Worm (Caenorhabditis elegans): ENCODE data around the gene nipi-3.

nipi-3 gene

DNA sequence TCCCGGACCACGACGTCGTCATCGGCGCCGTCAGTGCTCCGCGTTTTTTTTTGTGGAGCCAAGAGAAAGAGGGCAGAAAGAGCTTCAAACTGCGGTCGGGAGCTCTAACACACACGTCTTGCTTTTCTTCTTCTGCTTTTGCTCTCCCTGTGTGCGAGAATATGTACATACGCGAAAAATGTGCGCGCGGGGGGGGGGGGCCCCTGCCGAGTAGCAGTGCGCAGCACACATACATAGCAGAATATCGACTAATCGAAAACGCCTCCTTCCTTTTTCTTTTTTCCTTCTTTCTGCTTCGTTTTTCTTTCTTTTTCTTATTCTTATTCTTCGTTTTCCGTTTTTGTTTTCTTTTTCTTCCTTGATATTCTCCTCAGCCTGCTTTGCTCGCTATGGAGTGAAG, 41.1 kb upstream of the nipi-3 start (continued):
- peak; percentile 70 for TF ChIP-seq set-16 (GFP tag; IDR thresholded peaks at IDR 0.05)
- TF ChIP-seq php-3 (GFP tag; IDR thresholded peaks at IDR 0.05): no peak
- peak; percentile 63 for TF ChIP-seq rbr-2 (tag; optimal IDR thresholded peaks at IDR 0.05)
- TF ChIP-seq Y5F2A.4 (GFP tag; optimal IDR thresholded peaks at IDR 0.05): no peak

DNA sequence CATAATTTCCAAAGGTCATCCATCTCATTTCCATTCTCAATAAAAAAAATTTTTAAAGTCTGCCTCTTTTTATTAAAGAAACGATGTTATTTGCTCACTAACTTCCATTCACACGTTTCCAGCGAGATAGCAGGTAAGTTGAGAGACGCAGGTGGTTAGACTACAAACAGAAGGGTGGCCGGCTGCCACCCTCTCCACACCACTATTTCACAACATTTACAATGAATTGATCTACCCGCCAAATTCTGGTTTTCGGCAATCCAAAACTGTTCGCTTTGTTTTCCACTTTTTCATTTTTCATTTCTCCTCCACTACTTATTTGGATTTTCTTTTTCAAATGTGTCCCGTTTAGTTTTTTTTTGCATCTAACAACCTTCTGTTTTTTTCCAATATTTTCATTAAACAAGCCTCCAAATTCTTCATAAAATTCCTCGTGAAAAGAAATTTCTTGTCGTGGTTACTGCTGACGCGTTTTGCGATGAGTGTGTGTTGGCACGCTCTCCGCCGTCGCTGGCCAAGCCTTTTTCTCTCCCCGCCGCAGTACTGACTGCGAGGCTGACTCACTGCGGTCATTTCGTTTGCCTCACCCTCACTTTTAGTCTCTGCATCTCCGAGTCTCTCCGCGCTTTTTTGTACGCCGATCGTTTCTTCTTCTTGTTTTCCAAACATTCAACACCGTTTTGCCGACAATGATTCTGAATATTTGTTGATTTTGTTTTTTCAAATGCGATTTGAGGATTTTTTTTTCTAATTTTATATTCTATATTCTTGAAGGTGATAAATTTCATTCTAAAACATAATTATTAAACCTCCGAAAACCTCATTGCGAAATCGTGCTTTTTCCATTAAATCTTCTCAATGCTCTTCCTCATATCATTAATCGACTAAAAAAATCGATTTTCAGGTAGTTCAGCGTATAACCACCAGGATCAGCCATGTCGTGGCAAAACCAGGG, 39.5 kb upstream of the nipi-3 start, which contains the start of gene dyn-1:
Gene dyn-1, plus strand, starts transcription at position 905 of the 955 bp plus-strand sequence.
- TF ChIP-seq lin-13 (GFP tag; optimal IDR thresholded peaks at IDR 0.05) (no peak), set-16 (GFP tag; IDR thresholded peaks at IDR 0.05) (peak; percentile 64), Y5F2A.4 (GFP tag; optimal IDR thresholded peaks at IDR 0.05) (no peak), dpl-1 (GFP tag; optimal IDR thresholded peaks at IDR 0.05) (peak; percentile 58), nhr-42 (GFP tag; IDR thresholded peaks at IDR 0.05) (0 out of 2 replicates have a peak, but pooled peaks have one; percentile 35), lsy-2 (tag; optimal IDR thresholded peaks at IDR 0.05) (peak in 1 of 2 experiments; percentile 69), nhr-237 (tag; optimal IDR thresholded peaks at IDR 0.05) (no peak), ctbp-1 (GFP tag; IDR thresholded peaks at IDR 0.05) (0 out of 2 replicates have a peak, but pooled peaks have one; percentile 21), aha-1 (tag) (peak; percentile 52), snpc-4 (tag; optimal IDR thresholded peaks at IDR 0.05) (no peak), lir-3 (tag; optimal IDR thresholded peaks at IDR 0.05) (peak; percentile 43), gei-8 (GFP tag; optimal IDR thresholded peaks at IDR 0.05) (no peak), ceh-20 (GFP tag; IDR thresholded peaks at IDR 0.05) (0 out of 2 replicates have a peak, but pooled peaks have one; percentile 52), mep-1 (tag; optimal IDR thresholded peaks at IDR 0.05) (peak; percentile 88), dmd-8 (GFP tag; IDR thresholded peaks at IDR 0.05) (no peak), hlh-30 (tag; optimal IDR thresholded peaks at IDR 0.05; ENCODE audit: insufficient read depth) (peak; percentile 69), daf-16 (GFP tag; optimal IDR thresholded peaks at IDR 0.05) (no peak), daf-16 (tag; optimal IDR thresholded peaks at IDR 0.05) (peak; percentile 32), pha-4 (GFP tag; IDR thresholded peaks at IDR 0.05) (0 out of 2 replicates have a peak, but pooled peaks have one; percentile 45), pha-4 (tag; optimal IDR thresholded peaks at IDR 0.05) (no peak), duxl-1 (tag; optimal IDR thresholded peaks at IDR 0.05; ENCODE audit: poor library complexity) (peak; percentile 13), hmg-1.1 (GFP tag; IDR thresholded peaks at IDR 0.05) (peak; percentile 67), zfp-3 (GFP tag; conservative IDR thresholded peaks at IDR 0.05) (no peak), egl-43 (GFP tag; IDR thresholded peaks at IDR 0.05) (peak; percentile 21; the same call in 1 of the 2 replicates), rbr-2 (tag; optimal IDR thresholded peaks at IDR 0.05) (peak; percentile 76), nhr-28 (tag; optimal IDR thresholded peaks at IDR 0.05) (peak; percentile 71), attf-4 (tag; optimal IDR thresholded peaks at IDR 0.05) (no peak), dmd-9 (GFP tag; IDR thresholded peaks at IDR 0.05) (0 out of 2 replicates have a peak, but pooled peaks have one; percentile 8), mdl-1 (tag; optimal IDR thresholded peaks at IDR 0.05) (peak in 1 of 2 experiments; percentile 78), mxl-3 (GFP tag; optimal IDR thresholded peaks at IDR 0.05) (peak; percentile 85), ceh-62 (tag; optimal IDR thresholded peaks at IDR 0.05) (no peak), unc-39 (tag; optimal IDR thresholded peaks at IDR 0.05) (no peak), ceh-82 (tag; optimal IDR thresholded peaks at IDR 0.05) (no peak), nhr-102 (tag; optimal IDR thresholded peaks at IDR 0.05) (peak; percentile 61), lin-29 (GFP tag; IDR thresholded peaks at IDR 0.05) (0 out of 2 replicates have a peak, but pooled peaks have one; percentile 18), ZK546.5 (tag; optimal IDR thresholded peaks at IDR 0.05) (no peak), ama-1 (optimal IDR thresholded peaks at IDR 0.05) (no peak), hlh-11 (tag; optimal IDR thresholded peaks at IDR 0.05) (peak; percentile 88), mes-2 (tag; optimal IDR thresholded peaks at IDR 0.05; ENCODE audit: poor library complexity, severe bottlenecking) (peak; percentile 68), T26A8.4 (GFP tag; IDR thresholded peaks at IDR 0.05) (0 out of 2 replicates have a peak, but pooled peaks have one; percentile 40), nhr-77 (tag; optimal IDR thresholded peaks at IDR 0.05) (peak; percentile 81), nhr-11 (tag; optimal IDR thresholded peaks at IDR 0.05) (peak; percentile 16), dmd-6 (GFP tag; IDR thresholded peaks at IDR 0.05) (peak; percentile 64), madf-9 (GFP tag; conservative IDR thresholded peaks at IDR 0.05) (peak; percentile 27; the same call in 1 of the 2 replicates), nhr-41 (GFP tag; IDR thresholded peaks at IDR 0.05) (0 out of 2 replicates have a peak, but pooled peaks have one; percentile 10)

Data from whole organism, L4 larva.